Fruit fly (Drosophila melanogaster) whole organism, pupa: ENCODE data around the gene poe.

Source experiments
- CG10348 ChIP-seq: fragments of 200-800 bp; sonication (Bioruptor generic); IDR thresholded peaks from 2 replicates; pipeline ENCODE4 v1.3.6; 2022; ENCODE audit warnings: missing biosample characterization, missing genetic modification characterization
- CG13204 ChIP-seq: fragments of 200-800 bp; sonication (Bioruptor generic); optimal IDR thresholded peaks from 2 replicates; lab custom pipeline; 2018; ENCODE audit warnings: missing biosample characterization, mild to moderate bottlenecking, missing genetic modification characterization, moderate library complexity
- CG15710 ChIP-seq: fragments of 200-800 bp; sonication (Bioruptor generic); optimal IDR thresholded peaks from 2 replicates; lab custom pipeline; 2018; ENCODE audit warnings: missing biosample characterization, mild to moderate bottlenecking, missing genetic modification characterization, moderate library complexity
- CG17806 ChIP-seq: fragments of 200-800 bp; sonication (Bioruptor generic); optimal IDR thresholded peaks from 2 replicates; lab custom pipeline; 2018; ENCODE audit warnings: missing biosample characterization, mild to moderate bottlenecking, missing genetic modification characterization, moderate library complexity
- CG34367 ChIP-seq: fragments of 200-800 bp; sonication (Bioruptor generic); optimal IDR thresholded peaks from 2 replicates; lab custom pipeline; 2018; ENCODE audit warnings: missing biosample characterization, mild to moderate bottlenecking, missing genetic modification characterization
- CG8159 ChIP-seq: fragments of 200-800 bp; sonication (Bioruptor generic); optimal IDR thresholded peaks from 3 replicates; lab custom pipeline; 2018; ENCODE audit warnings: missing biosample characterization, mild to moderate bottlenecking, missing genetic modification characterization, moderate library complexity
- CG9948 ChIP-seq: fragments of 200-800 bp; sonication (Bioruptor generic); optimal IDR thresholded peaks from 2 replicates; lab custom pipeline; 2018; ENCODE audit warnings: missing biosample characterization, mild to moderate bottlenecking, missing genetic modification characterization, moderate library complexity
- D1 ChIP-seq: fragments of 200-800 bp; sonication (Bioruptor generic); optimal IDR thresholded peaks from 2 replicates; lab custom pipeline; 2018; ENCODE audit warnings: missing biosample characterization, mild to moderate bottlenecking, missing genetic modification characterization, moderate library complexity
- Ets98B ChIP-seq: fragments of 200-800 bp; sonication (Bioruptor generic); IDR thresholded peaks from 2 replicates; pipeline ENCODE4 v1.3.6; 2022; ENCODE audit warnings: missing biosample characterization, missing genetic modification characterization
- fd96Ca ChIP-seq: fragments of 200-800 bp; sonication (Bioruptor generic); IDR thresholded peaks from 3 replicates; pipeline ENCODE4 v1.3.6; 2022; ENCODE audit warnings: missing biosample characterization, missing genetic modification characterization
- rn ChIP-seq: fragments of 200-800 bp; sonication (Bioruptor generic); IDR thresholded peaks from 2 replicates; pipeline ENCODE4 v1.3.6; 2022; ENCODE audit warnings: missing biosample characterization, missing genetic modification characterization

DNA sequence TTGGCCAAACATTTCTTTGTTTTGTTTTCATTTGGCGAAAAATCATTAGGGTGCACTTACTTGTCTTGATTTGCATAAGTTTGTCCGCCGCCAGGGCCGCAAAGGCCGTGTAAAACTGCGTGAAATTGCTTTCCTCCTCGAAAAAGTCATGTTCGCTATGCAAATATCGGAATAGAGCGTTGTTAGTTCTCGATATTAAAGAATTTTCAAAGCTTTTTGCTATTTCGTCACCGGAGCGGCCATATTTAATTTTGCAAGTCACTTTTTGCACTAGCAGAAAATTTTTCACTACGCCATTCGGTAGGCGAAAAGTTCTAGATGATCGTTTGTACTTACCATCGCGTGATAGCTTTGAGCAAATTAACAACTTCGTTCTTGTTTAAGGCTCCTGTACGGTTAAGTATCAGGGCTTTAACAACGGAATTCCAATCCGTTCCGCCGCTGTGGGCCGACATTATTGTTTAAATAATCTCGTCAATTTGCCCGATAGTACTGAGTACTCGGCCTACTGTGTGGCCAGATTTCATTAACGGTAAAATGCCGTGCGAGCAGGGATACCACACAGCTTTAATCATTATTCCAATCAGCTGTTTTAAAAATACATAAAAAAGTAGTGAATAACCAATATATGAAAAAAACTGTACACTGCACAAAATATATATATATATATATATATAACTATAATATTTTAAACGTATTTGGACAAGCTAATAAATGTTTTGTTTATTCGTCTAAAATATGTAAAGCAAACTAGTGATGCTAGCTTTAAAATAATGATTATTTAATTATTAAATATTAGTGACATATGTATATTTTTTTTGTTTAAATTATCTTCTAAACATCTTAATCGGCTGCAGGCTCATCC lies at the start of gene poe:
- TF ChIP-seq CG9948 (tag; lab: Kevin White, UChicago): no peak
- TF ChIP-seq CG15710: peak; percentile 57
- no peak for TF ChIP-seq CG13204
- TF ChIP-seq CG34367: peak; percentile 4
- peak; percentile 61 for TF ChIP-seq CG17806 (tag; lab: Kevin White, UChicago)
- no peak; the same call in 2 of the 3 replicates for TF ChIP-seq fd96Ca (GFP tag; lab: Robert Waterston, UW)
- no peak for TF ChIP-seq D1 (tag; lab: Kevin White, UChicago)
- no peak for TF ChIP-seq CG10348 (GFP tag; lab: Robert Waterston, UW)
- no peak for TF ChIP-seq CG8159 (tag; lab: Kevin White, UChicago)
- TF ChIP-seq Ets98B (GFP tag; lab: Robert Waterston, UW): no peak
- no peak for TF ChIP-seq rn (GFP tag; lab: Robert Waterston, UW)
